Worm (Caenorhabditis elegans) whole organism, midembryonic: ENCODE measurements around the gene ugt-44.

Source experiments
- T22C8.4 ChIP-seq: fragments of 200-800 bp; sonication (Bioruptor generic); IDR thresholded peaks from 2 replicates; pipeline ENCODE4 v1.3.6; 2022; ENCODE audit warnings: missing genetic modification characterization, missing compliant biosample characterization
- klf-2 ChIP-seq: fragments of 200-800 bp; sonication (Bioruptor generic); conservative IDR thresholded peaks from 2 replicates; pipeline ENCODE4 v1.3.6; 2022; ENCODE audit warnings: missing genetic modification reagents, missing genetic modification characterization, missing compliant biosample characterization

DNA sequence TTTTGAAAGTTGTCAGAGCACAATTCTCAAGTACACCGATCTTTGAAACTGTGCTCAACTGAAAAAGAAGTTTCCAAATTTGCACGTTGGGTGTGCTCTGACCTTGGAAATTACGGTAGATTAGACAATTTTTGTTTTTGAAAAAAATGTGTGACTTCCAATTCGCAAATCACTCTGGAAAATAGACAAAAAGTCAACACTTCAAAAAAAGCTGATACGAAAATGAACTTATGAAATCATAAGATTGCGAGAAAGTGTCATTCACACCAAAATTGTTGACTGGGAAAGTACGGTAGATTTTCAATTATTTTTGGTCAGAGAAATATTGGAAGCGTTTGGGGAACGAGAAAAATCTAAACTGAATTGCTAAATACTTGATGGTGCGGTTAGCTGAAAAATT, 2.2 kb upstream of the ugt-44 start:
- TF ChIP-seq T22C8.4 (GFP tag; lab: Robert Waterston, UW) (no peak), klf-2 (GFP tag; lab: Robert Waterston, UW) (no peak)
